Fruit fly (Drosophila melanogaster) whole organism, wandering third instar larva: ENCODE data around the gene mthl7.

ENCODE experiments used
- Abd-B ChIP-seq: fragments of >200 bp; optimal IDR thresholded peaks from 2 replicates; lab custom pipeline; 2017; ENCODE audit warnings: missing biosample characterization, missing genetic modification characterization
- CG32264 ChIP-seq: fragments of 200-800 bp; sonication (Bioruptor generic); optimal IDR thresholded peaks from 2 replicates; lab custom pipeline; 2016; ENCODE audit warnings: missing biosample characterization, missing genetic modification characterization
- CG9705 ChIP-seq: fragments of 200-800 bp; sonication (Bioruptor generic); optimal IDR thresholded peaks from 2 replicates; lab custom pipeline; 2018; ENCODE audit warnings: missing biosample characterization, mild to moderate bottlenecking, missing genetic modification characterization
- CrebA ChIP-seq: fragments of 200-800 bp; sonication (Bioruptor generic); optimal IDR thresholded peaks from 2 replicates; lab custom pipeline; 2016; ENCODE audit warnings: missing biosample characterization, mild to moderate bottlenecking, missing genetic modification characterization, borderline replicate concordance
- Dfd ChIP-seq: fragments of >200 bp; optimal IDR thresholded peaks from 2 replicates; lab custom pipeline; 2017; ENCODE audit warnings: missing biosample characterization, missing genetic modification characterization
- Dif ChIP-seq: fragments of 200-275, 200-300 bp; sonication (Bioruptor generic); optimal IDR thresholded peaks from 2 replicates; lab custom pipeline; 2018; ENCODE audit warnings: missing biosample characterization, missing genetic modification characterization; ENCODE audit not compliant: partially characterized antibody
- GATAd ChIP-seq: sonication (Bioruptor generic); optimal IDR thresholded peaks from 2 replicates; lab custom pipeline; 2016; ENCODE audit warnings: missing biosample characterization, missing genetic modification characterization
- HLH106 ChIP-seq: fragments of 200-800 bp; optimal IDR thresholded peaks from 3 replicates; lab custom pipeline; 2019; ENCODE audit warnings: missing biosample characterization, mild to moderate bottlenecking, missing genetic modification characterization, moderate library complexity
- Hnf4 ChIP-seq: fragments of 200-800 bp; sonication (Bioruptor generic); optimal IDR thresholded peaks from 2 replicates; lab custom pipeline; 2016; ENCODE audit warnings: missing biosample characterization, mild to moderate bottlenecking, missing genetic modification characterization
- Hr78 ChIP-seq: fragments of >200 bp; optimal IDR thresholded peaks from 2 replicates; lab custom pipeline; 2017; ENCODE audit warnings: missing biosample characterization, missing genetic modification characterization
- Hr83 ChIP-seq: fragments of 200-300 bp; sonication (Bioruptor generic); optimal IDR thresholded peaks from 2 replicates; lab custom pipeline; 2016; ENCODE audit warnings: missing biosample characterization, mild to moderate bottlenecking, missing genetic modification characterization, moderate library complexity; ENCODE audit not compliant: poor library complexity, severe bottlenecking
- Jra ChIP-seq: sonication (Bioruptor generic); optimal IDR thresholded peaks from 2 replicates; lab custom pipeline; 2016; ENCODE audit warnings: missing biosample characterization, missing genetic modification characterization
- Mio ChIP-seq: sonication (Bioruptor generic); optimal IDR thresholded peaks from 2 replicates; lab custom pipeline; 2016; ENCODE audit warnings: missing biosample characterization, missing genetic modification characterization
- Myc ChIP-seq: fragments of >200 bp; optimal IDR thresholded peaks from 2 replicates; lab custom pipeline; 2017
- N ChIP-seq: fragments of >200 bp; optimal IDR thresholded peaks from 2 replicates; lab custom pipeline; 2018; ENCODE audit warnings: missing biosample characterization, missing external identifiers, missing genetic modification characterization
- OdsH ChIP-seq: fragments of 200-800 bp; sonication (Bioruptor generic); optimal IDR thresholded peaks from 2 replicates; lab custom pipeline; 2016; ENCODE audit warnings: missing biosample characterization, mild to moderate bottlenecking, missing genetic modification characterization
- Rel ChIP-seq, 2 experiments: fragments of 200-800 bp; sonication (Bioruptor generic) in 1 of 2; optimal IDR thresholded peaks; 2 replicates in 1 of 2; 3 replicates in 1 of 2; lab custom pipeline; 2016 to 2019; ENCODE audit warnings: mild to moderate bottlenecking in 2 of 2, missing biosample characterization in 2 of 2, missing genetic modification characterization in 2 of 2, moderate library complexity in 1 of 2
- Sp1 ChIP-seq: fragments of 200-800 bp; sonication (Bioruptor generic); optimal IDR thresholded peaks from 3 replicates; lab custom pipeline; 2019; ENCODE audit warnings: missing biosample characterization, mild to moderate bottlenecking, missing genetic modification characterization, moderate library complexity
- Vsx2 ChIP-seq: fragments of 200-300, 225-300 bp; sonication (Bioruptor generic); optimal IDR thresholded peaks from 2 replicates; lab custom pipeline; 2018; ENCODE audit warnings: missing biosample characterization, missing genetic modification characterization; ENCODE audit not compliant: partially characterized antibody
- br ChIP-seq: fragments of 200-800 bp; sonication (Bioruptor generic); optimal IDR thresholded peaks from 2 replicates; lab custom pipeline; 2016; ENCODE audit warnings: missing biosample characterization, missing genetic modification characterization
- brk ChIP-seq: fragments of 200-800 bp; sonication (Bioruptor generic); optimal IDR thresholded peaks from 2 replicates; lab custom pipeline; 2016; ENCODE audit warnings: missing biosample characterization, mild to moderate bottlenecking, missing genetic modification characterization
- dl ChIP-seq, 2 experiments: fragments of 175-275, 200-275 bp in 1 of 2; fragments of 200-275 bp in 1 of 2; sonication (Bioruptor generic); optimal IDR thresholded peaks; lab custom pipeline; 2018; ENCODE audit warnings: mild to moderate bottlenecking in 2 of 2, missing biosample characterization in 2 of 2, missing genetic modification characterization in 2 of 2, moderate library complexity in 2 of 2; ENCODE audit not compliant: partially characterized antibody in 2 of 2, insufficient read depth in 1 of 2
- dmrt93B ChIP-seq: fragments of 200-800 bp; sonication (Bioruptor generic); optimal IDR thresholded peaks from 2 replicates; lab custom pipeline; 2018; ENCODE audit warnings: missing biosample characterization, mild to moderate bottlenecking, missing genetic modification characterization
- dsf ChIP-seq: sonication (Bioruptor generic); optimal IDR thresholded peaks from 2 replicates; lab custom pipeline; 2016; ENCODE audit warnings: missing biosample characterization, missing genetic modification characterization, borderline replicate concordance
- ey ChIP-seq: fragments of 200-800 bp; sonication (Bioruptor generic); optimal IDR thresholded peaks from 2 replicates; lab custom pipeline; 2016; ENCODE audit warnings: missing biosample characterization, missing genetic modification characterization
- foxo ChIP-seq, 2 experiments: fragments of 200-800 bp; sonication (Bioruptor generic); optimal IDR thresholded peaks; 2 replicates in 1 of 2; 3 replicates in 1 of 2; lab custom pipeline; 2016 to 2017; ENCODE audit warnings: missing biosample characterization in 2 of 2, missing genetic modification characterization in 2 of 2
- fru ChIP-seq: fragments of 200-800 bp; sonication (Bioruptor generic); optimal IDR thresholded peaks from 3 replicates; lab custom pipeline; 2016; ENCODE audit warnings: missing biosample characterization, mild to moderate bottlenecking, missing genetic modification characterization
- h ChIP-seq: fragments of 200-800 bp; sonication (Bioruptor generic); optimal IDR thresholded peaks from 3 replicates; lab custom pipeline; 2016; ENCODE audit warnings: missing biosample characterization, mild to moderate bottlenecking, missing genetic modification characterization
- jim ChIP-seq: fragments of 175-275, 200-325 bp; sonication (Bioruptor generic); optimal IDR thresholded peaks from 2 replicates; lab custom pipeline; 2016; ENCODE audit warnings: missing biosample characterization, mild to moderate bottlenecking, missing genetic modification characterization
- lola ChIP-seq: fragments of >200 bp; optimal IDR thresholded peaks from 2 replicates; lab custom pipeline; 2017; ENCODE audit warnings: missing biosample characterization, missing genetic modification characterization
- pan ChIP-seq: fragments of >200 bp; optimal IDR thresholded peaks from 2 replicates; lab custom pipeline; 2017
- psq ChIP-seq: fragments of 200-800 bp; sonication (Bioruptor generic); optimal IDR thresholded peaks from 3 replicates; lab custom pipeline; 2017; ENCODE audit warnings: missing biosample characterization, mild to moderate bottlenecking, missing genetic modification characterization, moderate library complexity
- rgr ChIP-seq: fragments of 200-800 bp; sonication (Bioruptor generic); optimal IDR thresholded peaks from 3 replicates; lab custom pipeline; 2016; ENCODE audit warnings: missing biosample characterization, mild to moderate bottlenecking, missing genetic modification characterization
- sage ChIP-seq: fragments of 200-800 bp; sonication (Bioruptor generic); optimal IDR thresholded peaks from 2 replicates; lab custom pipeline; 2016; ENCODE audit warnings: missing biosample characterization, mild to moderate bottlenecking, missing genetic modification characterization
- sv ChIP-seq: fragments of 200-800 bp; sonication (Bioruptor generic); optimal IDR thresholded peaks from 3 replicates; lab custom pipeline; 2016; ENCODE audit warnings: missing biosample characterization, missing genetic modification characterization
- tai ChIP-seq: sonication (Bioruptor generic); optimal IDR thresholded peaks from 2 replicates; lab custom pipeline; 2016; ENCODE audit warnings: missing biosample characterization, missing genetic modification characterization
- usp ChIP-seq: fragments of >200 bp; optimal IDR thresholded peaks from 2 replicates; lab custom pipeline; 2017; ENCODE audit warnings: missing biosample characterization, missing genetic modification characterization
- woc ChIP-seq: sonication (Bioruptor generic); optimal IDR thresholded peaks from 2 replicates; lab custom pipeline; 2016; ENCODE audit warnings: missing biosample characterization, mild to moderate bottlenecking, missing genetic modification characterization

mthl7 gene

dm6 chr3L:8185263-8186227 is 5.2 kb upstream of the mthl7 start:
- TF ChIP-seq h (GFP tag; lab: Kevin White, UChicago), result peak; percentile 88
- no peak for TF ChIP-seq sage (GFP tag; lab: Kevin White, UChicago)
- TF ChIP-seq HLH106, result peak; percentile 28
- TF ChIP-seq brk (GFP tag; lab: Kevin White, UChicago), result no peak
- peak; percentile 50 for TF ChIP-seq Hnf4 (GFP tag; lab: Kevin White, UChicago)
- no peak for TF ChIP-seq lola (GFP tag; lab: Kevin White, UChicago)
- TF ChIP-seq ey (GFP tag; lab: Kevin White, UChicago), result peak; percentile 62
- peak; percentile 45 for TF ChIP-seq psq
- peak in 1 of 2 experiments; percentile 56 for TF ChIP-seq foxo (GFP tag; optimal IDR thresholded peaks at IDR 0.05; lab: Kevin White, UChicago)
- TF ChIP-seq br (GFP tag; lab: Kevin White, UChicago), result peak; percentile 56
- peak; percentile 60 for TF ChIP-seq sv
- TF ChIP-seq Dfd (GFP tag; lab: Kevin White, UChicago), result no peak
- TF ChIP-seq CG32264 (GFP tag; lab: Kevin White, UChicago), result no peak
- TF ChIP-seq Jra, result peak; percentile 68
- peak; percentile 50 for TF ChIP-seq woc (GFP tag; lab: Kevin White, UChicago)
- peak; percentile 47 for TF ChIP-seq rgr
- peak; percentile 26 for TF ChIP-seq OdsH (GFP tag; lab: Kevin White, UChicago)
- no peak for TF ChIP-seq Dif (GFP tag; lab: Kevin White, UChicago)
- TF ChIP-seq Sp1 (GFP tag; lab: Kevin White, UChicago), result peak; percentile 33
- TF ChIP-seq Hr83 (GFP tag; lab: Kevin White, UChicago), result no peak
- no peak for TF ChIP-seq dsf (GFP tag; lab: Kevin White, UChicago)
- peak; percentile 85 for TF ChIP-seq fru

- TF ChIP-seq CG9705, result no peak
- TF ChIP-seq CG32264 (GFP tag; lab: Kevin White, UChicago), result no peak
- no peak for TF ChIP-seq sv
- no peak for TF ChIP-seq CrebA (GFP tag; lab: Kevin White, UChicago)
- TF ChIP-seq sage (GFP tag; lab: Kevin White, UChicago), result no peak
- no peak for TF ChIP-seq brk (GFP tag; lab: Kevin White, UChicago)
- no peak for TF ChIP-seq Mio
- TF ChIP-seq br (GFP tag; lab: Kevin White, UChicago), result no peak
- no peak for TF ChIP-seq HLH106
- TF ChIP-seq dsf (GFP tag; lab: Kevin White, UChicago), result no peak
- TF ChIP-seq dmrt93B (GFP tag; lab: Kevin White, UChicago), result no peak
- TF ChIP-seq psq, result peak; percentile 30
- TF ChIP-seq Dif (GFP tag; lab: Kevin White, UChicago), result no peak
- no peak for TF ChIP-seq Rel (GFP tag; optimal IDR thresholded peaks at IDR 0.05; lab: Kevin White, UChicago)
- TF ChIP-seq Rel (tag; optimal IDR thresholded peaks at IDR 0.05; lab: Kevin White, UChicago), result no peak
- TF ChIP-seq ey (GFP tag; lab: Kevin White, UChicago), result peak; percentile 24
- TF ChIP-seq Jra, result no peak
- TF ChIP-seq Vsx2 (GFP tag; lab: Kevin White, UChicago), result no peak
- TF ChIP-seq Hr83 (GFP tag; lab: Kevin White, UChicago), result peak; percentile 44
- TF ChIP-seq GATAd (GFP tag; lab: Kevin White, UChicago), result no peak
- no peak for TF ChIP-seq pan (lab: Kevin White, UChicago)
- no peak for TF ChIP-seq tai (GFP tag; lab: Kevin White, UChicago)
- TF ChIP-seq Hnf4 (GFP tag; lab: Kevin White, UChicago), result no peak
- no peak for TF ChIP-seq Dfd (GFP tag; lab: Kevin White, UChicago)
- no peak for TF ChIP-seq jim (GFP tag; lab: Kevin White, UChicago)
- no peak for TF ChIP-seq Sp1 (GFP tag; lab: Kevin White, UChicago)
- no peak for TF ChIP-seq N (GFP tag; lab: Kevin White, UChicago)
- no peak for TF ChIP-seq usp
- peak; percentile 44 for TF ChIP-seq rgr
- no peak for TF ChIP-seq dl (GFP tag; optimal IDR thresholded peaks at IDR 0.05; lab: Kevin White, UChicago; ENCODE audit: insufficient read depth in 1 of 2, partially characterized antibody in 2 of 2)
- no peak for TF ChIP-seq fru
- peak; percentile 1 for TF ChIP-seq h (GFP tag; lab: Kevin White, UChicago)
- peak; percentile 49 for TF ChIP-seq OdsH (GFP tag; lab: Kevin White, UChicago)
- TF ChIP-seq lola (GFP tag; lab: Kevin White, UChicago), result no peak
- no peak for TF ChIP-seq Myc (lab: Kevin White, UChicago)
- peak; percentile 52 for TF ChIP-seq woc (GFP tag; lab: Kevin White, UChicago)
- no peak for TF ChIP-seq Abd-B (GFP tag; lab: Kevin White, UChicago)
- TF ChIP-seq foxo (GFP tag; optimal IDR thresholded peaks at IDR 0.05; lab: Kevin White, UChicago), result peak in 1 of 2 experiments; percentile 58
- no peak for TF ChIP-seq Hr78 (GFP tag; lab: Kevin White, UChicago)
- TF ChIP-seq, all 38 proteins: peak for 8
Observed at dm6 chr3L:8177795-8178564, 2.3 kb downstream of the mthl7 start, which contains the start of gene Nmt. TSS of gene Nmt (minus strand) at chr3L:8178429.
